Worm (Caenorhabditis elegans) whole organism, late embryonic: ENCODE measurements around the gene act-5.

Source experiments
- C08G9.2 ChIP-seq: sonication (generic microtip); optimal IDR thresholded peaks from 2 replicates; lab custom pipeline; 2016; ENCODE audit warnings: mild to moderate bottlenecking, missing genetic modification characterization, moderate library complexity, missing compliant biosample characterization
- C38D4.7 ChIP-seq: fragments of 200-800 bp; sonication (Bioruptor generic); optimal IDR thresholded peaks from 2 replicates; lab custom pipeline; 2018; ENCODE audit warnings: mild to moderate bottlenecking, missing genetic modification characterization, moderate library complexity, missing compliant biosample characterization
- F13H6.1 ChIP-seq: sonication (generic microtip); optimal IDR thresholded peaks from 2 replicates; lab custom pipeline; 2016; ENCODE audit warnings: missing genetic modification characterization, missing compliant biosample characterization
- Y22D7AL.16 ChIP-seq: sonication (generic microtip); optimal IDR thresholded peaks from 2 replicates; lab custom pipeline; 2016; ENCODE audit warnings: missing genetic modification characterization, missing compliant biosample characterization
- ahr-1 ChIP-seq: sonication (generic microtip); optimal IDR thresholded peaks from 2 replicates; lab custom pipeline; 2016; ENCODE audit warnings: missing genetic modification characterization, missing compliant biosample characterization
- ama-1 ChIP-seq: fragments of 150-350 bp; optimal IDR thresholded peaks from 2 replicates; lab custom pipeline; 2014
- ceh-14 ChIP-seq: sonication (generic microtip); optimal IDR thresholded peaks from 2 replicates; lab custom pipeline; 2016; ENCODE audit warnings: missing genotype, missing genetic modification characterization, missing compliant biosample characterization
- ceh-18 ChIP-seq: sonication (generic microtip); optimal IDR thresholded peaks from 2 replicates; lab custom pipeline; 2016; ENCODE audit warnings: missing genetic modification characterization, missing compliant biosample characterization
- ceh-19 ChIP-seq: fragments of 200-800 bp; sonication (Bioruptor generic); optimal IDR thresholded peaks from 2 replicates; lab custom pipeline; 2018; ENCODE audit warnings: mild to moderate bottlenecking, missing genetic modification characterization, missing compliant biosample characterization
- ceh-2 ChIP-seq: sonication (generic microtip); optimal IDR thresholded peaks from 2 replicates; lab custom pipeline; 2016; ENCODE audit warnings: missing genotype, missing genetic modification characterization, missing compliant biosample characterization
- ceh-22 ChIP-seq: sonication (generic microtip); optimal IDR thresholded peaks from 2 replicates; lab custom pipeline; 2017; ENCODE audit warnings: missing biosample characterization, missing genetic modification characterization
- ceh-31 ChIP-seq: sonication (generic microtip); optimal IDR thresholded peaks from 2 replicates; lab custom pipeline; 2016; ENCODE audit warnings: missing genetic modification characterization, missing compliant biosample characterization
- ceh-34 ChIP-seq: sonication (generic microtip); optimal IDR thresholded peaks from 2 replicates; lab custom pipeline; 2016; ENCODE audit warnings: mild to moderate bottlenecking, missing genetic modification characterization, missing compliant biosample characterization
- ceh-48 ChIP-seq: sonication (generic microtip); optimal IDR thresholded peaks from 2 replicates; lab custom pipeline; 2016; ENCODE audit warnings: missing genetic modification characterization, inconsistent platforms, missing compliant biosample characterization
- che-1 ChIP-seq: sonication (generic microtip); optimal IDR thresholded peaks from 2 replicates; lab custom pipeline; 2016; ENCODE audit warnings: mild to moderate bottlenecking, missing genetic modification characterization, missing compliant biosample characterization
- dmd-4 ChIP-seq: sonication (generic microtip); optimal IDR thresholded peaks from 2 replicates; lab custom pipeline; 2016; ENCODE audit warnings: borderline replicate concordance, missing genetic modification characterization, missing compliant biosample characterization
- elt-2 ChIP-seq: sonication (generic microtip); optimal IDR thresholded peaks from 2 replicates; lab custom pipeline; 2016; ENCODE audit warnings: missing genetic modification reagents, missing genetic modification characterization, missing compliant biosample characterization
- ets-4 ChIP-seq: sonication (generic microtip); optimal IDR thresholded peaks from 2 replicates; lab custom pipeline; 2016; ENCODE audit warnings: missing genetic modification characterization, missing compliant biosample characterization
- fkh-6 ChIP-seq: sonication (generic microtip); optimal IDR thresholded peaks from 2 replicates; lab custom pipeline; 2016; ENCODE audit warnings: missing genetic modification characterization, missing compliant biosample characterization
- hlh-15 ChIP-seq: sonication (generic microtip); optimal IDR thresholded peaks from 2 replicates; lab custom pipeline; 2016; ENCODE audit warnings: missing genetic modification characterization, missing compliant biosample characterization
- hlh-6 ChIP-seq: sonication (generic microtip); optimal IDR thresholded peaks from 2 replicates; lab custom pipeline; 2016; ENCODE audit warnings: missing genotype, missing genetic modification characterization, missing compliant biosample characterization
- hlh-8 ChIP-seq: sonication (generic microtip); optimal IDR thresholded peaks from 2 replicates; lab custom pipeline; 2016; ENCODE audit warnings: missing genotype, missing genetic modification characterization, missing compliant biosample characterization
- madf-2 ChIP-seq: sonication (generic microtip); optimal IDR thresholded peaks from 2 replicates; lab custom pipeline; 2017; ENCODE audit warnings: missing genetic modification characterization, missing compliant biosample characterization
- mec-3 ChIP-seq: sonication (generic microtip); optimal IDR thresholded peaks from 2 replicates; lab custom pipeline; 2016; ENCODE audit warnings: borderline replicate concordance, missing genetic modification characterization, missing compliant biosample characterization
- nfya-1 ChIP-seq: sonication (generic microtip); optimal IDR thresholded peaks from 2 replicates; lab custom pipeline; 2017; ENCODE audit warnings: missing genetic modification characterization, mild to moderate bottlenecking, missing compliant biosample characterization, antibody characterized with exemption, moderate library complexity
- nhr-11 ChIP-seq: fragments of 150-350 bp; optimal IDR thresholded peaks from 2 replicates; lab custom pipeline; 2014; ENCODE audit warnings: missing biosample characterization, missing genetic modification characterization
- pha-4 ChIP-seq: fragments of 150-350 bp; optimal IDR thresholded peaks from 2 replicates; lab custom pipeline; 2018; ENCODE audit warnings: missing biosample characterization, missing genetic modification reagents, missing genetic modification characterization
- rnt-1 ChIP-seq: sonication (generic microtip); optimal IDR thresholded peaks from 2 replicates; lab custom pipeline; 2016; ENCODE audit warnings: missing genetic modification characterization, missing compliant biosample characterization
- sox-2 ChIP-seq: fragments of 200-800 bp; sonication (Bioruptor generic); IDR thresholded peaks from 2 replicates; pipeline ENCODE4 v1.3.6; 2022; ENCODE audit warnings: missing genetic modification reagents, missing genetic modification characterization, missing compliant biosample characterization
- sox-4 ChIP-seq: sonication (generic microtip); optimal IDR thresholded peaks from 2 replicates; lab custom pipeline; 2017; ENCODE audit warnings: mild to moderate bottlenecking, missing genetic modification characterization, inconsistent platforms, missing compliant biosample characterization
- syd-9 ChIP-seq: sonication (generic microtip); optimal IDR thresholded peaks from 2 replicates; lab custom pipeline; 2016; ENCODE audit warnings: mild to moderate bottlenecking, missing genetic modification characterization, moderate library complexity, missing compliant biosample characterization
- tbx-2 ChIP-seq: sonication (generic microtip); optimal IDR thresholded peaks from 2 replicates; lab custom pipeline; 2016; ENCODE audit warnings: missing genetic modification characterization, missing compliant biosample characterization
- tbx-7 ChIP-seq: sonication (generic microtip); optimal IDR thresholded peaks from 2 replicates; lab custom pipeline; 2016; ENCODE audit warnings: missing genotype, missing genetic modification characterization, missing compliant biosample characterization
- unc-3 ChIP-seq, 2 experiments: fragments of 200-800 bp in 1 of 2; sonication (Bioruptor generic) in 1 of 2; sonication (generic microtip) in 1 of 2; conservative IDR thresholded peaks in 1 of 2; optimal IDR thresholded peaks in 1 of 2; 2 replicates each; pipeline versions ENCODE4 v1.3.6 to Lab custom; 2016 to 2022; ENCODE audit warnings: missing compliant biosample characterization in 2 of 2, missing genetic modification characterization in 2 of 2, missing genetic modification reagents in 1 of 2
- unc-42 ChIP-seq: sonication (generic microtip); optimal IDR thresholded peaks from 2 replicates; lab custom pipeline; 2016; ENCODE audit warnings: missing genotype, missing genetic modification characterization, missing compliant biosample characterization
- zip-5 ChIP-seq: sonication (generic microtip); optimal IDR thresholded peaks from 2 replicates; lab custom pipeline; 2016; ENCODE audit warnings: missing genetic modification characterization, missing compliant biosample characterization
- ztf-16 ChIP-seq: sonication (generic microtip); optimal IDR thresholded peaks from 2 replicates; lab custom pipeline; 2017; ENCODE audit warnings: missing genetic modification characterization, missing compliant biosample characterization

Gene act-5

ce11 chrIII:13580076-13580475 lies 25.8 kb downstream of the act-5 start:
- no peak for TF ChIP-seq nhr-11 (tag; lab: Kevin White, UChicago)
- no peak for TF ChIP-seq ama-1 (lab: Kevin White, UChicago)
- no peak for TF ChIP-seq fkh-6 (tag; lab: Kevin White, UChicago)
- TF ChIP-seq rnt-1 (tag; lab: Kevin White, UChicago): no peak
- no peak for TF ChIP-seq hlh-15 (tag; lab: Kevin White, UChicago)
- no peak for TF ChIP-seq unc-3 (GFP tag; conservative IDR thresholded peaks at IDR 0.05; lab: Robert Waterston, UW)
- no peak for TF ChIP-seq unc-3 (tag; optimal IDR thresholded peaks at IDR 0.05; lab: Kevin White, UChicago)
- TF ChIP-seq ceh-18 (tag; lab: Kevin White, UChicago): no peak
- TF ChIP-seq syd-9 (tag; lab: Kevin White, UChicago): no peak
- no peak for TF ChIP-seq che-1
- TF ChIP-seq dmd-4 (tag; lab: Kevin White, UChicago): no peak
- no peak for TF ChIP-seq C38D4.7 (GFP tag; lab: Kevin White, UChicago)
- TF ChIP-seq nfya-1 (tag; lab: Kevin White, UChicago): no peak
- TF ChIP-seq tbx-7: no peak

- TF ChIP-seq ceh-18 (tag; lab: Kevin White, UChicago): no peak
- no peak for TF ChIP-seq che-1
- no peak for TF ChIP-seq fkh-6 (tag; lab: Kevin White, UChicago)
- no peak for TF ChIP-seq dmd-4 (tag; lab: Kevin White, UChicago)
- TF ChIP-seq sox-4: no peak
- no peak for TF ChIP-seq unc-42 (tag; lab: Kevin White, UChicago)
- TF ChIP-seq tbx-2: no peak
- TF ChIP-seq syd-9 (tag; lab: Kevin White, UChicago): no peak
- no peak for TF ChIP-seq ceh-22 (tag; lab: Kevin White, UChicago)
- TF ChIP-seq C08G9.2 (tag; lab: Kevin White, UChicago): no peak
- TF ChIP-seq ceh-19 (GFP tag; lab: Kevin White, UChicago): no peak
- no peak for TF ChIP-seq ceh-48 (tag; lab: Kevin White, UChicago)
- no peak for TF ChIP-seq ets-4
- TF ChIP-seq hlh-8: no peak
- TF ChIP-seq ceh-34 (tag; lab: Kevin White, UChicago): no peak
Measured at ce11 chrIII:13575610-13576232, 30.1 kb downstream of the act-5 start, which contains the start of gene osm-7. Gene osm-7, plus strand, starts transcription at chrIII:13576182.

DNA sequence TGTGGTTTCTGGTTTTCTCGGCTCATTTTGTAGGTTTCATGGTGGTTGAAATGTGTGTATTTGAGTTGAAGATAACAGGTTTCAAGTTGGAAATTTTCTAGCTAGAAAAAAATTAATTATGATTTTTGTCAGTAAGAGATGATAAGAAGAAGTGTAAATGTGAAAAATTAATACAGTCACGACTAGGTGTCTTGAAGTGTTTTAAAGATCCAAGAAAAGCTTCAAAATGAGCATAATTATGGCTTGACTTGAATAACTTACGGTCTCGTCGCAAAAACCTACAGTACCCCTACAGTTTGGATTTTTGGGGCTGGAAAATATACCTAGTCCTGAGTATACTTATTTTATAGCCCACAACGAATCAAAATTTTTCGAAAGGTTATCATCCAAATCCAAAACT lies 35.5 kb downstream of the act-5 start, which contains the start of gene exc-12:
Gene exc-12 (minus strand): TSS at position 101 of the 400 bp plus-strand sequence.
- TF ChIP-seq nhr-11 (tag; lab: Kevin White, UChicago) (no peak), ztf-16 (tag; lab: Kevin White, UChicago) (no peak), mec-3 (tag; lab: Kevin White, UChicago) (no peak), tbx-7 (no peak), ahr-1 (tag; lab: Kevin White, UChicago) (no peak), sox-2 (GFP tag; lab: Robert Waterston, UW) (no peak)

DNA sequence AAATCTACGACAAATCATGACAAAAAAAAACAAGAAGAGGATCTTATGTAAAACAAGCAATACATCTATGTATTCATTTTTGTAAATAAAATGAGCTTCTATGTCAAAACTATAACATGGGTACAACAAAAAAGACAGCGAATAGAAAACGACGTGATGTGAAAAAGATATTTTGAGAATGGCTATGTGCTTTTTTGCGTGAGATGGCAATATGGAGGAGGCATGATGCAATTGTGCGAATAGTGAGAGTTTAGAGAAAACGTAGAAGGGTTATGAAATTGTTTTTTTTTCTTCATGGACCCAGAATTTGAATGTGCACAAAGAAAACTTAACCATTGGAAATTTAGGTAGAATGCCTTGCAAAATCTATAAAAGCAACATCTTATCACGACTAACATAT lies 39.9 kb downstream of the act-5 start:
- TF ChIP-seq ceh-2 (tag; lab: Kevin White, UChicago) (no peak), ceh-14 (tag; lab: Kevin White, UChicago) (no peak), Y22D7AL.16 (tag; lab: Kevin White, UChicago) (no peak), madf-2 (no peak), unc-42 (tag; lab: Kevin White, UChicago) (peak; percentile 42), zip-5 (tag; lab: Kevin White, UChicago) (no peak), F13H6.1 (tag; lab: Kevin White, UChicago) (no peak), ama-1 (lab: Kevin White, UChicago) (no peak)

DNA sequence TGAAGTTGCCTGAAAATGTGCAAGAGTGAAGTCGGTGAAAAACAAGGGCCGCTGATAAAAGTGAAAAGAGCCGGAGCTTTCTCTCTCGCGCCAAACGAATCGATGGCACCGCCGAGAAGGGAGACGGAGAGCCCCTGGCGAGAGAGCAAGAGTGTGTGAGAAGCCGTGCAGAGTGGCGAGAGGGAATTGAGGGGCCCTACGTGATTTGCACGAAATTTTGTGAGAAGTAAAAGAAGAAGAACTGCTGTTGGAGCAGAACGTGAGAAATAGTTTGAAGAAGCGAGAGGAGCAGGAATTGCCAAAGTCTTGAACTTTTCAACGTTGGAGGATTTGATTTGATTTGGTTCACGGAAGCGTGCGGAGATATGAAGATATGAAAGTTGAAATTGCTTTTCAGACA lies 40.9 kb downstream of the act-5 start, which contains the start of gene aldo-1:
Gene aldo-1 (minus strand): TSS at position 9 of the 400 bp plus-strand sequence.
- TF ChIP-seq ceh-18 (tag; lab: Kevin White, UChicago) (peak; percentile 58), unc-42 (tag; lab: Kevin White, UChicago) (peak; percentile 88), elt-2 (tag; lab: Kevin White, UChicago) (no peak), ceh-31 (tag; lab: Kevin White, UChicago) (peak; percentile 54), syd-9 (tag; lab: Kevin White, UChicago) (peak; percentile 62), hlh-6 (peak; percentile 24), mec-3 (tag; lab: Kevin White, UChicago) (peak; percentile 48), pha-4 (tag; lab: Kevin White, UChicago) (no peak), ceh-34 (tag; lab: Kevin White, UChicago) (peak; percentile 38), nfya-1 (tag; lab: Kevin White, UChicago) (peak; percentile 51)
